Worm (Caenorhabditis elegans) whole organism, late embryonic: ENCODE measurements around the gene F52G3.8.
A peak's percentile ranks its signal among the peaks of the same experiment; 100 is the strongest.

ENCODE experiments used
- C08G9.2 ChIP-seq: sonication (generic microtip); optimal IDR thresholded peaks from 2 replicates; lab custom pipeline; 2016; ENCODE audit warnings: mild to moderate bottlenecking, missing genetic modification characterization, moderate library complexity, missing compliant biosample characterization
- F13H6.1 ChIP-seq: sonication (generic microtip); optimal IDR thresholded peaks from 2 replicates; lab custom pipeline; 2016; ENCODE audit warnings: missing genetic modification characterization, missing compliant biosample characterization
- K02D7.2 ChIP-seq: sonication (generic microtip); optimal IDR thresholded peaks from 2 replicates; lab custom pipeline; 2017; ENCODE audit warnings: mild to moderate bottlenecking, missing genetic modification characterization, missing compliant biosample characterization
- K09A11.1 ChIP-seq: sonication (generic microtip); optimal IDR thresholded peaks from 2 replicates; lab custom pipeline; 2017; ENCODE audit warnings: antibody characterized with exemption, mild to moderate bottlenecking, missing genetic modification characterization, missing compliant biosample characterization; ENCODE audit not compliant: insufficient read depth
- Y22D7AL.16 ChIP-seq: sonication (generic microtip); optimal IDR thresholded peaks from 2 replicates; lab custom pipeline; 2016; ENCODE audit warnings: missing genetic modification characterization, missing compliant biosample characterization
- ahr-1 ChIP-seq: sonication (generic microtip); optimal IDR thresholded peaks from 2 replicates; lab custom pipeline; 2016; ENCODE audit warnings: missing genetic modification characterization, missing compliant biosample characterization
- ama-1 ChIP-seq: fragments of 150-350 bp; optimal IDR thresholded peaks from 2 replicates; lab custom pipeline; 2014
- ceh-14 ChIP-seq: sonication (generic microtip); optimal IDR thresholded peaks from 2 replicates; lab custom pipeline; 2016; ENCODE audit warnings: missing genotype, missing genetic modification characterization, missing compliant biosample characterization
- ceh-19 ChIP-seq: fragments of 200-800 bp; sonication (Bioruptor generic); optimal IDR thresholded peaks from 2 replicates; lab custom pipeline; 2018; ENCODE audit warnings: mild to moderate bottlenecking, missing genetic modification characterization, missing compliant biosample characterization
- ceh-2 ChIP-seq: sonication (generic microtip); optimal IDR thresholded peaks from 2 replicates; lab custom pipeline; 2016; ENCODE audit warnings: missing genotype, missing genetic modification characterization, missing compliant biosample characterization
- ceh-24 ChIP-seq: sonication (generic microtip); optimal IDR thresholded peaks from 2 replicates; lab custom pipeline; 2016; ENCODE audit warnings: mild to moderate bottlenecking, missing genetic modification characterization, missing compliant biosample characterization
- ceh-31 ChIP-seq: sonication (generic microtip); optimal IDR thresholded peaks from 2 replicates; lab custom pipeline; 2016; ENCODE audit warnings: missing genetic modification characterization, missing compliant biosample characterization
- ceh-48 ChIP-seq: sonication (generic microtip); optimal IDR thresholded peaks from 2 replicates; lab custom pipeline; 2016; ENCODE audit warnings: missing genetic modification characterization, inconsistent platforms, missing compliant biosample characterization
- ceh-6 ChIP-seq: fragments of 200-800 bp; sonication (Bioruptor generic); optimal IDR thresholded peaks from 2 replicates; lab custom pipeline; 2018; ENCODE audit warnings: mild to moderate bottlenecking, missing genetic modification characterization, missing compliant biosample characterization
- ceh-9 ChIP-seq: sonication (generic microtip); optimal IDR thresholded peaks from 2 replicates; lab custom pipeline; 2016; ENCODE audit warnings: mild to moderate bottlenecking, missing genetic modification characterization, inconsistent platforms, missing compliant biosample characterization
- che-1 ChIP-seq: sonication (generic microtip); optimal IDR thresholded peaks from 2 replicates; lab custom pipeline; 2016; ENCODE audit warnings: mild to moderate bottlenecking, missing genetic modification characterization, missing compliant biosample characterization
- dve-1 ChIP-seq: sonication (generic microtip); optimal IDR thresholded peaks from 2 replicates; lab custom pipeline; 2017; ENCODE audit warnings: antibody characterized with exemption, mild to moderate bottlenecking, missing genetic modification characterization, missing compliant biosample characterization
- elt-4 ChIP-seq: sonication (generic microtip); optimal IDR thresholded peaks from 2 replicates; lab custom pipeline; 2016; ENCODE audit warnings: missing genetic modification characterization, missing compliant biosample characterization
- ets-4 ChIP-seq: sonication (generic microtip); optimal IDR thresholded peaks from 2 replicates; lab custom pipeline; 2016; ENCODE audit warnings: missing genetic modification characterization, missing compliant biosample characterization
- eyg-1 ChIP-seq: sonication (generic microtip); optimal IDR thresholded peaks from 2 replicates; lab custom pipeline; 2016; ENCODE audit warnings: missing genotype, missing genetic modification characterization, missing compliant biosample characterization
- hlh-13 ChIP-seq: fragments of 200-800 bp; sonication (Bioruptor generic); optimal IDR thresholded peaks from 2 replicates; lab custom pipeline; 2018; ENCODE audit warnings: mild to moderate bottlenecking, missing genetic modification characterization, missing compliant biosample characterization
- hlh-15 ChIP-seq: sonication (generic microtip); optimal IDR thresholded peaks from 2 replicates; lab custom pipeline; 2016; ENCODE audit warnings: missing genetic modification characterization, missing compliant biosample characterization
- hlh-30 ChIP-seq: sonication (generic microtip); optimal IDR thresholded peaks from 2 replicates; lab custom pipeline; 2017; ENCODE audit warnings: antibody characterized with exemption, missing genetic modification characterization, missing compliant biosample characterization; ENCODE audit not compliant: insufficient read depth
- lim-6 ChIP-seq: sonication (generic microtip); optimal IDR thresholded peaks from 2 replicates; lab custom pipeline; 2016; ENCODE audit warnings: missing genetic modification characterization, missing compliant biosample characterization
- nfya-1 ChIP-seq: sonication (generic microtip); optimal IDR thresholded peaks from 2 replicates; lab custom pipeline; 2017; ENCODE audit warnings: missing genetic modification characterization, mild to moderate bottlenecking, missing compliant biosample characterization, antibody characterized with exemption, moderate library complexity
- npax-4 ChIP-seq: sonication (generic microtip); optimal IDR thresholded peaks from 2 replicates; lab custom pipeline; 2016; ENCODE audit warnings: missing genetic modification characterization, missing compliant biosample characterization
- odd-2 ChIP-seq: sonication (generic microtip); optimal IDR thresholded peaks from 2 replicates; lab custom pipeline; 2017; ENCODE audit warnings: antibody characterized with exemption, mild to moderate bottlenecking, missing genetic modification characterization, missing compliant biosample characterization
- pag-3 ChIP-seq: sonication (generic microtip); optimal IDR thresholded peaks from 2 replicates; lab custom pipeline; 2016; ENCODE audit warnings: missing compliant biosample characterization, missing genetic modification characterization, borderline replicate concordance
- pax-1 ChIP-seq: fragments of 150-350 bp; optimal IDR thresholded peaks from 2 replicates; lab custom pipeline; 2014; ENCODE audit warnings: missing biosample characterization, missing genetic modification characterization
- pha-4 ChIP-seq: fragments of 150-350 bp; optimal IDR thresholded peaks from 2 replicates; lab custom pipeline; 2018; ENCODE audit warnings: missing biosample characterization, missing genetic modification reagents, missing genetic modification characterization
- pros-1 ChIP-seq: fragments of 150-350 bp; optimal IDR thresholded peaks from 2 replicates; lab custom pipeline; 2014; ENCODE audit warnings: missing biosample characterization, missing genetic modification reagents, missing genetic modification characterization
- sox-2 ChIP-seq: fragments of 200-800 bp; sonication (Bioruptor generic); IDR thresholded peaks from 2 replicates; pipeline ENCODE4 v1.3.6; 2022; ENCODE audit warnings: missing genetic modification reagents, missing genetic modification characterization, missing compliant biosample characterization
- sox-4 ChIP-seq: sonication (generic microtip); optimal IDR thresholded peaks from 2 replicates; lab custom pipeline; 2017; ENCODE audit warnings: mild to moderate bottlenecking, missing genetic modification characterization, inconsistent platforms, missing compliant biosample characterization
- tbx-7 ChIP-seq: sonication (generic microtip); optimal IDR thresholded peaks from 2 replicates; lab custom pipeline; 2016; ENCODE audit warnings: missing genotype, missing genetic modification characterization, missing compliant biosample characterization
- unc-42 ChIP-seq: sonication (generic microtip); optimal IDR thresholded peaks from 2 replicates; lab custom pipeline; 2016; ENCODE audit warnings: missing genotype, missing genetic modification characterization, missing compliant biosample characterization
- unc-55 ChIP-seq: sonication (generic microtip); optimal IDR thresholded peaks from 2 replicates; lab custom pipeline; 2017; ENCODE audit warnings: missing biosample characterization, missing genetic modification reagents, missing genetic modification characterization
- unc-86 ChIP-seq: sonication (generic microtip); optimal IDR thresholded peaks from 2 replicates; lab custom pipeline; 2016; ENCODE audit warnings: missing genetic modification characterization, missing compliant biosample characterization
- ztf-16 ChIP-seq: sonication (generic microtip); optimal IDR thresholded peaks from 2 replicates; lab custom pipeline; 2017; ENCODE audit warnings: missing genetic modification characterization, missing compliant biosample characterization

F52G3.8 gene

DNA sequence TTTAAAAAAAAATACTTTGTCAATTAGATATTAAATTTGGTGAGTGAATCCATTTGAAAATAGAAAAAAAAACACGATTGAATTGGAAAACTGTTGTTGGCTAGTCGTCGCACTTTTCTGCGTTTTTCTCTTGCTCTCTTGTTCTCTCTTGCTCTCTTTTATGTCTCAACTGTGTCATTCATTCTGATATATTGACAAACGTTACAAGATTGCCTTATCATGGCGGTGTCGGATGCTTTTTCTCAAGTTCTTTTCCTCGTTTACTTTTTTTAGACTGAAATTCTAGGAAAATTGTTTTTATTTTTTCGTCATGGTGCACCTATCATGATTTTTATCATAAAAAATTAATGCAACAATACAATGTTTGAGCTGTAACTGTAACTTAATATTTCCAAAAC lies 43.1 kb upstream of the F52G3.8 start:
- TF ChIP-seq che-1 (tag; lab: Kevin White, UChicago) (no peak), pag-3 (tag; lab: Kevin White, UChicago) (no peak), npax-4 (tag; lab: Kevin White, UChicago) (no peak), tbx-7 (tag; lab: Kevin White, UChicago) (no peak), ceh-19 (GFP tag; lab: Kevin White, UChicago) (no peak), hlh-30 (tag; lab: Kevin White, UChicago) (no peak), ahr-1 (tag; lab: Kevin White, UChicago) (no peak), C08G9.2 (no peak), hlh-15 (tag; lab: Kevin White, UChicago) (no peak)
- TF ChIP-seq, all 69 proteins: peak for 0

DNA sequence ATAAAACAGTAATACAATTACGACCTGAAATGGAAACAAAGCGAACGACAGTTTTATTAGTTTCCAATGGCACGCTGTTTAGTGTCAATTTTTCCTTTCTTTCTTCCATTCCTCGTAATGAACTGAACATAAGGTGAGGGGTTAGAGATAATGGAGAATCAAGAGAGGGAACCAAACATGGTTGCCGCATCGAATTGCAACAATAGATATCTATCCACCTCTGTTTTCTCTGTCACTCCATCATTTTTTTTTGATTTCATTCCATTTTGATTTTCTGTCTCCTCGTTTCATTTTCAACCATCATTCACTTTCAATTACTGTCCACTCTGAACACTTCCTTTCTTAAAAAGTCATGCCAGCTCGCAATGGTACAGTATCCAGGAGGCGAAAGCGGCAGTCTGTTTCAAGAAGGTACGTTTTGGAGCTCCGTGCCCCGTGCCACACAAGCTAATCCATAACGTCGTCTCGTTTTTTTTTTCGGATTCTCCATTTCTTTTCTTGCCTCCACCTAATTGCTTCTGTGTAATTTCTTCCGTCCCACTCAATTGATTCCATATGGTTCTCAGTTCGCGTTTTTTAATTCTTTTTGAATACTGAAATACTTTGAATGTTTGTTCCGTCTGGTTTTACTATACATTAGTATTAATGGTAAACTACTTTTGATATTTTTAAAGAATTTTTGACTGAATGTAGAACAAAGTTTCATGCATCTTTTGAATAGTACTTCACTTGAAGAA lies 42.6 kb upstream of the F52G3.8 start:
- TF ChIP-seq ceh-6 (no peak), ceh-48 (tag; lab: Kevin White, UChicago) (no peak)
- TF ChIP-seq, all 69 proteins: peak for 0

- TF ChIP-seq Y22D7AL.16 (tag; lab: Kevin White, UChicago) (no peak), lim-6 (tag; lab: Kevin White, UChicago) (no peak), ama-1 (lab: Kevin White, UChicago) (no peak), dve-1 (tag; lab: Kevin White, UChicago) (no peak), eyg-1 (no peak), ahr-1 (tag; lab: Kevin White, UChicago) (no peak), sox-4 (tag; lab: Kevin White, UChicago) (no peak), che-1 (tag; lab: Kevin White, UChicago) (no peak), ceh-2 (tag; lab: Kevin White, UChicago) (no peak), ets-4 (tag; lab: Kevin White, UChicago) (no peak), F13H6.1 (tag; lab: Kevin White, UChicago) (no peak), ceh-19 (GFP tag; lab: Kevin White, UChicago) (no peak), ztf-16 (no peak), ceh-9 (tag; lab: Kevin White, UChicago) (no peak), K02D7.2 (tag; lab: Kevin White, UChicago) (no peak), unc-55 (no peak)
- TF ChIP-seq, all 69 proteins: peak for 0
Measured at ce11 chrX:16994417-16994816, 41.7 kb upstream of the F52G3.8 start.

DNA sequence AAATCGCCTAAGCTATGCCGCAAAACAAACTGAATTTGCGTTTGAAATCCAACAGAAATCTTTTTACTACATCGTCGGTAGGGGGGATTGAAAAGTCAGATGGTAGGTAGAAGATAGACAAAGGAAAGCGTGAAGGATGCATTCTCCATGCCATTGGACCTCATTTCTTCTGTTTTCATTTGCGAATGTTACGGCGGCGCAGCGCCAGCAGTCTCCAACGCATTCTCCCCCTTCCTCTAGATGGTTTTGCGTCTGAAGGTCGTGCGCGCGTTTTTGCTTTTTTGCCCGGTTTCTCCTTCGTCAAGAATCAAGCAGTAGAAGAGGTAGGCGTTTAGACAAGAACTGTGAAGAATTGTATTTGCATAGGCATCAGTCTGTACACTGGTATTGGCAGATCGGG lies 40.8 kb upstream of the F52G3.8 start:
- TF ChIP-seq K09A11.1 (tag; lab: Kevin White, UChicago) (no peak), odd-2 (tag; lab: Kevin White, UChicago) (no peak), hlh-13 (GFP tag; lab: Kevin White, UChicago) (no peak), elt-4 (tag; lab: Kevin White, UChicago) (no peak), unc-86 (tag; lab: Kevin White, UChicago) (no peak), K02D7.2 (tag; lab: Kevin White, UChicago) (no peak), sox-2 (GFP tag; lab: Robert Waterston, UW) (no peak), ceh-2 (tag; lab: Kevin White, UChicago) (no peak), unc-55 (no peak), pha-4 (tag; lab: Kevin White, UChicago) (no peak), pax-1 (tag; lab: Kevin White, UChicago) (no peak), pros-1 (tag; lab: Kevin White, UChicago) (no peak), C08G9.2 (no peak)

DNA sequence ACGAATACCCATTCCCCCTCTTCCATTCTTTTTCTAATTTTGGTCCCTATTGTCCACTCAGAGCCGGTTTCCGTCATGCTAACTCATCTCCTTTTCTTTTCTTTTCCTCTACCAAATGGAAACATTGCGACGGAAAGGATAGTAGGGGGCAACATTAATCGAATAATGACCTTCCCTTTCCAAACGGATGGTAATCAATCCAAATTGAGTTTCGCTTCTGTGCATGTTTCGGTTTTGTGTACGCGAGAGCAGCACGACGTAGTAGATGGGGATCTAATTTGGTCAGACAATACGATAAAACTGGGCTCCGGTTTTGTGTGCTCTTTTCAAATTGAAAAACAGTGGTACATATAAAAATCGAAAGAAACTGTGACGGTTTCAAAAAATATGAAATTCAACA lies 38.7 kb upstream of the F52G3.8 start:
- TF ChIP-seq nfya-1 (tag; lab: Kevin White, UChicago) (peak; percentile 10), ceh-31 (tag; lab: Kevin White, UChicago) (peak; percentile 80), ceh-24 (tag; lab: Kevin White, UChicago) (no peak), unc-42 (tag; lab: Kevin White, UChicago) (peak; percentile 100), ceh-14 (tag; lab: Kevin White, UChicago) (peak; percentile 18)
- TF ChIP-seq, all 69 proteins: peak for 4
